Fruit fly (Drosophila melanogaster) whole organism, embryonic: ENCODE measurements around the gene Tsp97E.

Source experiments
- Bgb ChIP-seq: fragments of 200-800 bp; sonication (Bioruptor generic); IDR thresholded peaks from 2 replicates; pipeline ENCODE4 v1.3.6; 2022; ENCODE audit warnings: missing biosample characterization, missing genetic modification characterization; ENCODE audit not compliant: partially characterized antibody
- CG10147 ChIP-seq: fragments of 200-800 bp; sonication (Bioruptor generic); optimal IDR thresholded peaks from 2 replicates; lab custom pipeline; 2019; ENCODE audit warnings: missing biosample characterization, mild to moderate bottlenecking, missing genetic modification characterization, moderate library complexity
- CG11696 ChIP-seq: fragments of 200-800 bp; sonication (Bioruptor generic); IDR thresholded peaks from 2 replicates; pipeline ENCODE4 v1.3.6; 2022; ENCODE audit warnings: missing biosample characterization, missing genetic modification characterization
- CG12391 ChIP-seq: fragments of 200-800 bp; sonication (Bioruptor generic); optimal IDR thresholded peaks from 3 replicates; lab custom pipeline; 2018; ENCODE audit warnings: missing biosample characterization, mild to moderate bottlenecking, missing genetic modification characterization, moderate library complexity
- CG13296 ChIP-seq: fragments of 200-800 bp; sonication (Bioruptor generic); optimal IDR thresholded peaks from 3 replicates; lab custom pipeline; 2018; ENCODE audit warnings: missing biosample characterization, mild to moderate bottlenecking, missing genetic modification characterization
- CG13775 ChIP-seq: fragments of 200-800 bp; sonication (Bioruptor generic); optimal IDR thresholded peaks from 3 replicates; lab custom pipeline; 2017; ENCODE audit warnings: missing biosample characterization, mild to moderate bottlenecking, missing genetic modification characterization
- CG1529 ChIP-seq: fragments of 200-800 bp; sonication (Bioruptor generic); optimal IDR thresholded peaks from 3 replicates; lab custom pipeline; 2018; ENCODE audit warnings: missing biosample characterization, missing genetic modification characterization
- CG17359 ChIP-seq: fragments of 200-800 bp; sonication (Bioruptor generic); optimal IDR thresholded peaks from 3 replicates; lab custom pipeline; 2018; ENCODE audit warnings: missing biosample characterization, mild to moderate bottlenecking, missing genetic modification characterization, moderate library complexity
- CG2202 ChIP-seq: fragments of 200-800 bp; sonication (Bioruptor generic); optimal IDR thresholded peaks from 2 replicates; lab custom pipeline; 2018; ENCODE audit warnings: missing biosample characterization, mild to moderate bottlenecking, missing genetic modification characterization
- CG3065 ChIP-seq: fragments of 200-800 bp; sonication (Bioruptor generic); optimal IDR thresholded peaks from 2 replicates; lab custom pipeline; 2016; ENCODE audit warnings: missing biosample characterization, missing genetic modification characterization
- CG31441 ChIP-seq: fragments of 200-800 bp; sonication (Bioruptor generic); IDR thresholded peaks from 2 replicates; pipeline ENCODE4 v1.3.6; 2022; ENCODE audit warnings: missing biosample characterization, missing genetic modification characterization
- CG33557 ChIP-seq: fragments of 200-800 bp; sonication (Bioruptor generic); optimal IDR thresholded peaks from 2 replicates; lab custom pipeline; 2019; ENCODE audit warnings: missing biosample characterization, mild to moderate bottlenecking, missing genetic modification characterization, moderate library complexity
- CG34376 ChIP-seq: fragments of 200-800 bp; sonication (Bioruptor generic); optimal IDR thresholded peaks from 2 replicates; lab custom pipeline; 2018; ENCODE audit warnings: missing biosample characterization, mild to moderate bottlenecking, missing genetic modification characterization
- CG4707 ChIP-seq: fragments of 200-800 bp; sonication (Bioruptor generic); optimal IDR thresholded peaks from 2 replicates; lab custom pipeline; 2018; ENCODE audit warnings: missing biosample characterization, mild to moderate bottlenecking, missing genetic modification characterization, moderate library complexity
- CG7556 ChIP-seq: fragments of 200-800 bp; sonication (Bioruptor generic); optimal IDR thresholded peaks from 2 replicates; lab custom pipeline; 2017; ENCODE audit warnings: missing biosample characterization, mild to moderate bottlenecking, missing genetic modification characterization
- CG7987 ChIP-seq: fragments of 200-800 bp; sonication (Bioruptor generic); optimal IDR thresholded peaks from 2 replicates; lab custom pipeline; 2018; ENCODE audit warnings: missing biosample characterization, mild to moderate bottlenecking, missing genetic modification characterization, moderate library complexity
- CG8944 ChIP-seq: fragments of 200-800 bp; sonication (Bioruptor generic); optimal IDR thresholded peaks from 3 replicates; lab custom pipeline; 2016; ENCODE audit warnings: missing biosample characterization, missing genetic modification characterization
- Dip3 ChIP-seq: fragments of 200-800 bp; sonication (Bioruptor generic); optimal IDR thresholded peaks from 3 replicates; lab custom pipeline; 2016; ENCODE audit warnings: missing biosample characterization, missing genetic modification characterization
- HHEX ChIP-seq: fragments of 200-800 bp; sonication (Bioruptor generic); optimal IDR thresholded peaks from 3 replicates; lab custom pipeline; 2017; ENCODE audit warnings: missing biosample characterization, mild to moderate bottlenecking, missing genetic modification characterization, missing genetic modification reagents
- HLH3B ChIP-seq: fragments of 200-800 bp; sonication (Bioruptor generic); IDR thresholded peaks from 2 replicates; pipeline ENCODE4 v1.3.6; 2022; ENCODE audit warnings: missing biosample characterization, missing genetic modification characterization
- Hey ChIP-seq: fragments of 200-800 bp; sonication (Bioruptor generic); optimal IDR thresholded peaks from 3 replicates; lab custom pipeline; 2018; ENCODE audit warnings: missing biosample characterization, mild to moderate bottlenecking, missing genetic modification characterization
- Hsf ChIP-seq: fragments of 200-800 bp; sonication (Bioruptor generic); optimal IDR thresholded peaks from 3 replicates; lab custom pipeline; 2016; ENCODE audit warnings: missing biosample characterization, missing genetic modification characterization
- MESR4 ChIP-seq: fragments of 200-800 bp; sonication (Bioruptor generic); optimal IDR thresholded peaks from 2 replicates; lab custom pipeline; 2018; ENCODE audit warnings: missing biosample characterization, mild to moderate bottlenecking, missing genetic modification characterization, moderate library complexity
- Nf-YA ChIP-seq: fragments of 200-800 bp; sonication (Bioruptor generic); IDR thresholded peaks from 2 replicates; pipeline ENCODE4 v1.3.6; 2022; ENCODE audit warnings: missing biosample characterization, missing genetic modification characterization
- NfI ChIP-seq: fragments of 200-800 bp; sonication (Bioruptor generic); optimal IDR thresholded peaks from 3 replicates; lab custom pipeline; 2018; ENCODE audit warnings: missing biosample characterization, mild to moderate bottlenecking, missing genetic modification characterization, moderate library complexity
- Oaz ChIP-seq: fragments of 200-800 bp; sonication (Bioruptor generic); IDR thresholded peaks from 2 replicates; pipeline ENCODE4 v1.3.6; 2022; ENCODE audit warnings: missing biosample characterization, missing genetic modification characterization
- Pdp1 ChIP-seq, 2 experiments: fragments of 200-800 bp; sonication (Bioruptor generic); optimal IDR thresholded peaks; 3 replicates each; lab custom pipeline; 2016; ENCODE audit warnings: missing biosample characterization in 2 of 2, missing genetic modification characterization in 2 of 2, mild to moderate bottlenecking in 1 of 2, moderate library complexity in 1 of 2
- Spps ChIP-seq: fragments of 200-800 bp; sonication (Bioruptor generic); optimal IDR thresholded peaks from 2 replicates; lab custom pipeline; 2018; ENCODE audit warnings: missing biosample characterization, mild to moderate bottlenecking, missing genetic modification characterization
- Stat92E ChIP-seq, 3 experiments: fragments of >200 bp in 2 of 3; fragments of 200-800 bp in 1 of 3; sonication (Bioruptor generic) in 1 of 3; optimal IDR thresholded peaks; 2 replicates each; lab custom pipeline; 2017 to 2019; ENCODE audit warnings: missing biosample characterization in 3 of 3, missing genetic modification characterization in 3 of 3, mild to moderate bottlenecking in 1 of 3, moderate library complexity in 1 of 3
- ara ChIP-seq: fragments of 200-800 bp; sonication (Bioruptor generic); IDR thresholded peaks from 2 replicates; pipeline ENCODE4 v1.3.6; 2022; ENCODE audit warnings: missing biosample characterization, missing genetic modification characterization
- bowl ChIP-seq: fragments of 200-800 bp; sonication (Bioruptor generic); IDR thresholded peaks from 2 replicates; pipeline ENCODE4 v1.3.6; 2022; ENCODE audit warnings: missing biosample characterization, missing genetic modification characterization
- cas ChIP-seq: fragments of 200-800 bp; sonication (Bioruptor generic); IDR thresholded peaks from 2 replicates; pipeline ENCODE4 v1.3.6; 2022; ENCODE audit warnings: missing biosample characterization, missing genetic modification characterization
- ci ChIP-seq: fragments of 200-800 bp; sonication (Bioruptor generic); IDR thresholded peaks from 3 replicates; pipeline ENCODE4 v1.3.6; 2022; ENCODE audit warnings: missing biosample characterization, missing genetic modification characterization
- fd64A ChIP-seq: fragments of 200-800 bp; sonication (Bioruptor generic); optimal IDR thresholded peaks from 3 replicates; lab custom pipeline; 2018; ENCODE audit warnings: missing biosample characterization, mild to moderate bottlenecking, missing genetic modification characterization
- gfzf ChIP-seq: fragments of 200-800 bp; sonication (Bioruptor generic); optimal IDR thresholded peaks from 2 replicates; lab custom pipeline; 2016; ENCODE audit warnings: missing biosample characterization, mild to moderate bottlenecking, missing genetic modification characterization, moderate library complexity
- grau ChIP-seq: fragments of 200-800 bp; optimal IDR thresholded peaks from 3 replicates; lab custom pipeline; 2019; ENCODE audit warnings: missing biosample characterization, mild to moderate bottlenecking, missing genetic modification characterization, moderate library complexity
- hkb ChIP-seq, 2 experiments: fragments of 200-800 bp in 1 of 2; fragments of >200 bp in 1 of 2; sonication (Bioruptor generic) in 1 of 2; IDR thresholded peaks in 1 of 2; optimal IDR thresholded peaks in 1 of 2; 2 replicates each; pipeline versions ENCODE4 v1.3.6 to Lab custom; 2017 to 2022; ENCODE audit warnings: missing biosample characterization in 1 of 2, missing genetic modification characterization in 1 of 2
- inv ChIP-seq: fragments of 200-800 bp; sonication (Bioruptor generic); IDR thresholded peaks from 2 replicates; pipeline ENCODE4 v1.3.6; 2022; ENCODE audit warnings: missing biosample characterization, missing genetic modification characterization; ENCODE audit not compliant: partially characterized antibody
- klu ChIP-seq: fragments of 200-800 bp; sonication (Bioruptor generic); IDR thresholded peaks from 2 replicates; pipeline ENCODE4 v1.3.6; 2022; ENCODE audit warnings: missing biosample characterization, missing genetic modification characterization
- lmd ChIP-seq: fragments of 200-800 bp; sonication (Bioruptor generic); IDR thresholded peaks from 2 replicates; pipeline ENCODE4 v1.3.6; 2022; ENCODE audit warnings: missing biosample characterization, missing genetic modification characterization
- nerfin-2 ChIP-seq: fragments of 200-800 bp; sonication (Bioruptor generic); IDR thresholded peaks from 2 replicates; pipeline ENCODE4 v1.3.6; 2022; ENCODE audit warnings: missing biosample characterization, missing genetic modification characterization; ENCODE audit not compliant: partially characterized antibody
- nmo ChIP-seq: fragments of 200-800 bp; sonication (Bioruptor generic); optimal IDR thresholded peaks from 2 replicates; lab custom pipeline; 2018; ENCODE audit warnings: missing biosample characterization, mild to moderate bottlenecking, missing genetic modification characterization, moderate library complexity
- pros ChIP-seq: fragments of 200-800 bp; sonication (Bioruptor generic); optimal IDR thresholded peaks from 3 replicates; lab custom pipeline; 2019; ENCODE audit warnings: missing biosample characterization, mild to moderate bottlenecking, missing genetic modification characterization, moderate library complexity
- run ChIP-seq: fragments of 200-800 bp; sonication (Bioruptor generic); optimal IDR thresholded peaks from 3 replicates; lab custom pipeline; 2018; ENCODE audit warnings: missing biosample characterization, mild to moderate bottlenecking, missing genetic modification characterization
- slou ChIP-seq: fragments of 200-800 bp; sonication (Bioruptor generic); optimal IDR thresholded peaks from 3 replicates; lab custom pipeline; 2016; ENCODE audit warnings: missing biosample characterization, missing genetic modification characterization
- sug ChIP-seq: fragments of 200-800 bp; optimal IDR thresholded peaks from 2 replicates; lab custom pipeline; 2019; ENCODE audit warnings: missing biosample characterization, mild to moderate bottlenecking, missing genetic modification characterization, moderate library complexity
- trem ChIP-seq: fragments of 200-800 bp; optimal IDR thresholded peaks from 3 replicates; lab custom pipeline; 2019; ENCODE audit warnings: missing biosample characterization, mild to moderate bottlenecking, missing genetic modification characterization, moderate library complexity
- unpg ChIP-seq: fragments of 200-800 bp; sonication (Bioruptor generic); optimal IDR thresholded peaks from 3 replicates; lab custom pipeline; 2018; ENCODE audit warnings: missing biosample characterization, mild to moderate bottlenecking, missing genetic modification characterization, moderate library complexity
- usp ChIP-seq: fragments of >200 bp; optimal IDR thresholded peaks from 2 replicates; lab custom pipeline; 2017; ENCODE audit warnings: missing biosample characterization, missing genetic modification characterization

The Tsp97E gene

DNA sequence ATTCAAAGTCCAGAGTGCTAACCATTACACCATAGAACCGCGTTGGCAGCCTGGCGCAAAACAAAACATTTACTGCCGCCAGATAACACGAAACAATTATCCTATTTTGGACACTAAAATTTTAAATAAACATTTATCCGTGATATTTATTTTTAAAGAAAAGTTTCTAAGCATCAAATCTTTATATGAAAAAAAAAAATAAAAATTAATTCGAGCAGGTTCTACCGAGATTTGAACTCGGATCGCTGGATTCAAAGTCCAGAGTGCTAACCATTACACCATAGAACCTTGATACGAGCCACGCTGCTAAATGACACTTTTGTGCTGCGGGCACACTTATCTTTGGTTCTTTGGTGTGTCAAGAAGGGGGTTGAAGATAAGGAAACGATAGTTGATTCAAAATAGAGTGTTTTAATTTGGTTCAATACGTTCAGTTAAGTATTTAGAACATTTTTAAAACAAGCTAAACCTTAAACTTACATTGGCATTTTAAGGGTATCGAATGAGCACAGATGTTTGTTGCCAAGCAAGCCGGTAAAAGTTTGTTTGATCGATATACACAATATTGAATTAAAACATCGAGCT, 17.2 kb downstream of the Tsp97E start, which contains the start of gene Spag1 (continued):
- TF ChIP-seq CG7987 (GFP tag; lab: Kevin White, UChicago) (peak; percentile 2), ara (GFP tag; lab: Robert Waterston, UW) (no peak), fd64A (no peak), slou (GFP tag; lab: Kevin White, UChicago) (no peak), unpg (peak; percentile 30), ci (GFP tag; lab: Robert Waterston, UW) (no peak), lmd (GFP tag; lab: Robert Waterston, UW) (no peak), Spps (tag; lab: Kevin White, UChicago) (peak; percentile 20), NfI (GFP tag; lab: Kevin White, UChicago) (no peak), trem (tag; lab: Kevin White, UChicago) (peak; percentile 15), Hey (tag; lab: Kevin White, UChicago) (no peak), cas (no peak), usp (no peak), Pdp1 (GFP tag; optimal IDR thresholded peaks at IDR 0.05; lab: Kevin White, UChicago) (peak in 1 of 2 experiments; percentile 1), CG3065 (no peak), CG8944 (GFP tag; lab: Kevin White, UChicago) (no peak), run (tag; lab: Kevin White, UChicago) (no peak), CG1529 (no peak), nerfin-2 (GFP tag; lab: Robert Waterston, UW) (peak; percentile 64; the same call in 1 of the 2 replicates), Dip3 (no peak), bowl (GFP tag; lab: Robert Waterston, UW) (no peak), grau (tag; lab: Kevin White, UChicago) (no peak), Oaz (GFP tag; lab: Robert Waterston, UW) (no peak), Stat92E (GFP tag; optimal IDR thresholded peaks at IDR 0.05; lab: Kevin White, UChicago) (peak in 1 of 3 experiments; percentile 83), HLH3B (no peak), CG10147 (GFP tag; lab: Kevin White, UChicago) (peak; percentile 8), CG33557 (GFP tag; lab: Kevin White, UChicago) (no peak), CG17359 (tag; lab: Kevin White, UChicago) (no peak), klu (no peak), CG34376 (GFP tag; lab: Kevin White, UChicago) (peak; percentile 85), sug (peak; percentile 18), Hsf (GFP tag; lab: Kevin White, UChicago) (no peak), hkb (optimal IDR thresholded peaks at IDR 0.05; lab: Kevin White, UChicago) (no peak), hkb (GFP tag; IDR thresholded peaks at IDR 0.05; lab: Robert Waterston, UW) (no peak), CG31441 (GFP tag; lab: Robert Waterston, UW) (no peak; the same call in 1 of the 2 replicates), nmo (GFP tag; lab: Kevin White, UChicago) (no peak), Bgb (peak; percentile 87), Nf-YA (GFP tag; lab: Robert Waterston, UW) (no peak), pros (peak; percentile 71), MESR4 (GFP tag; lab: Kevin White, UChicago) (no peak), CG2202 (tag; lab: Kevin White, UChicago) (no peak), inv (GFP tag; lab: Robert Waterston, UW) (peak; percentile 35; the same call in 1 of the 2 replicates), CG11696 (no peak), CG12391 (peak; percentile 57), CG7556 (GFP tag; lab: Kevin White, UChicago) (peak; percentile 24), CG4707 (no peak), CG13775 (GFP tag; lab: Kevin White, UChicago) (no peak), CG13296 (GFP tag; lab: Kevin White, UChicago) (peak; percentile 15), gfzf (GFP tag; lab: Kevin White, UChicago) (no peak), HHEX (GFP tag; lab: Kevin White, UChicago) (no peak)
